Fruit fly (Drosophila melanogaster) whole organism, embryonic: ENCODE measurements around the gene CG8289.

Source experiments
- ATbp ChIP-seq: fragments of 200-800 bp; sonication (Bioruptor generic); optimal IDR thresholded peaks from 2 replicates; lab custom pipeline; 2017; ENCODE audit warnings: missing biosample characterization, mild to moderate bottlenecking, missing genetic modification characterization, missing genetic modification reagents
- CG1024 ChIP-seq: fragments of 200-800 bp; sonication (Bioruptor generic); IDR thresholded peaks from 2 replicates; pipeline ENCODE4 v1.3.6; 2022; ENCODE audit warnings: missing biosample characterization, missing genetic modification characterization
- CG10431 ChIP-seq: fragments of 200-800 bp; sonication (Bioruptor generic); optimal IDR thresholded peaks from 3 replicates; lab custom pipeline; 2018; ENCODE audit warnings: missing biosample characterization, mild to moderate bottlenecking, missing genetic modification characterization
- CG10979 ChIP-seq: fragments of 200-800 bp; sonication (Bioruptor generic); optimal IDR thresholded peaks from 2 replicates; lab custom pipeline; 2018; ENCODE audit warnings: missing biosample characterization, mild to moderate bottlenecking, missing genetic modification characterization, moderate library complexity
- CG11560 ChIP-seq: fragments of 200-800 bp; sonication (Bioruptor generic); IDR thresholded peaks from 3 replicates; pipeline ENCODE4 v1.3.6; 2022; ENCODE audit warnings: missing biosample characterization, missing genetic modification characterization
- CG11696 ChIP-seq: fragments of 200-800 bp; sonication (Bioruptor generic); IDR thresholded peaks from 2 replicates; pipeline ENCODE4 v1.3.6; 2022; ENCODE audit warnings: missing biosample characterization, missing genetic modification characterization
- CG13624 ChIP-seq: fragments of 200-800 bp; sonication (Bioruptor generic); optimal IDR thresholded peaks from 2 replicates; lab custom pipeline; 2016; ENCODE audit warnings: missing biosample characterization, missing genetic modification characterization
- CG14014 ChIP-seq: fragments of 200-800 bp; sonication (Bioruptor generic); IDR thresholded peaks from 2 replicates; pipeline ENCODE4 v1.3.6; 2022; ENCODE audit warnings: missing biosample characterization, missing genetic modification characterization
- CG17612 ChIP-seq: fragments of 200-800 bp; sonication (Bioruptor generic); IDR thresholded peaks from 2 replicates; pipeline ENCODE4 v1.3.6; 2022; ENCODE audit warnings: missing biosample characterization, missing genetic modification characterization
- CG18619 ChIP-seq: fragments of 200-800 bp; sonication (Bioruptor generic); optimal IDR thresholded peaks from 3 replicates; lab custom pipeline; 2017; ENCODE audit warnings: missing biosample characterization, mild to moderate bottlenecking, missing genetic modification characterization
- CG2129 ChIP-seq: fragments of 200-800 bp; sonication (Bioruptor generic); IDR thresholded peaks from 2 replicates; pipeline ENCODE4 v1.3.6; 2022; ENCODE audit warnings: missing biosample characterization, missing genetic modification characterization; ENCODE audit not compliant: partially characterized antibody
- CG4617 ChIP-seq: fragments of 200-800 bp; sonication (Bioruptor generic); optimal IDR thresholded peaks from 3 replicates; lab custom pipeline; 2016; ENCODE audit warnings: missing biosample characterization, missing genetic modification characterization, borderline replicate concordance
- CG6689 ChIP-seq: fragments of 200-800 bp; sonication (Bioruptor generic); IDR thresholded peaks from 2 replicates; pipeline ENCODE4 v1.3.6; 2022; ENCODE audit warnings: missing biosample characterization, missing genetic modification characterization
- CG8281 ChIP-seq: fragments of 200-800 bp; sonication (Bioruptor generic); optimal IDR thresholded peaks from 2 replicates; lab custom pipeline; 2018; ENCODE audit warnings: missing biosample characterization, mild to moderate bottlenecking, missing genetic modification characterization, moderate library complexity
- Doc3 ChIP-seq: fragments of 200-800 bp; sonication (Bioruptor generic); IDR thresholded peaks from 3 replicates; pipeline ENCODE4 v1.3.6; 2022; ENCODE audit warnings: missing biosample characterization, missing genetic modification characterization; ENCODE audit not compliant: partially characterized antibody
- Drgx ChIP-seq: fragments of 200-800 bp; sonication (Bioruptor generic); IDR thresholded peaks from 2 replicates; pipeline ENCODE4 v1.3.6; 2022; ENCODE audit warnings: missing biosample characterization, missing genetic modification characterization
- HHEX ChIP-seq: fragments of 200-800 bp; sonication (Bioruptor generic); optimal IDR thresholded peaks from 3 replicates; lab custom pipeline; 2017; ENCODE audit warnings: missing biosample characterization, mild to moderate bottlenecking, missing genetic modification characterization, missing genetic modification reagents
- HmgZ ChIP-seq: fragments of 200-800 bp; sonication (Bioruptor generic); optimal IDR thresholded peaks from 2 replicates; lab custom pipeline; 2018; ENCODE audit warnings: missing biosample characterization, mild to moderate bottlenecking, missing genetic modification characterization
- MESR4 ChIP-seq: fragments of 200-800 bp; sonication (Bioruptor generic); optimal IDR thresholded peaks from 2 replicates; lab custom pipeline; 2018; ENCODE audit warnings: missing biosample characterization, mild to moderate bottlenecking, missing genetic modification characterization, moderate library complexity
- Meics ChIP-seq: fragments of 200-800 bp; sonication (Bioruptor generic); optimal IDR thresholded peaks from 2 replicates; lab custom pipeline; 2017; ENCODE audit warnings: missing biosample characterization, mild to moderate bottlenecking, missing genetic modification characterization
- Nf-YC ChIP-seq: fragments of 200-800 bp; optimal IDR thresholded peaks from 3 replicates; lab custom pipeline; 2019; ENCODE audit warnings: missing biosample characterization, mild to moderate bottlenecking, missing genetic modification characterization, moderate library complexity
- Poxn ChIP-seq: fragments of 200-800 bp; sonication (Bioruptor generic); IDR thresholded peaks from 2 replicates; pipeline ENCODE4 v1.3.6; 2022; ENCODE audit warnings: missing biosample characterization, missing genetic modification characterization
- Ravus ChIP-seq: fragments of 200-800 bp; sonication (Bioruptor generic); IDR thresholded peaks from 2 replicates; pipeline ENCODE4 v1.3.6; 2022; ENCODE audit warnings: missing biosample characterization, missing genetic modification characterization
- Rfx ChIP-seq: fragments of 200-800 bp; sonication (Bioruptor generic); IDR thresholded peaks from 2 replicates; pipeline ENCODE4 v1.3.6; 2022; ENCODE audit warnings: missing biosample characterization, missing genetic modification characterization
- Stat92E ChIP-seq, 3 experiments: fragments of >200 bp in 2 of 3; fragments of 200-800 bp in 1 of 3; sonication (Bioruptor generic) in 1 of 3; optimal IDR thresholded peaks; 2 replicates each; lab custom pipeline; 2017 to 2019; ENCODE audit warnings: missing biosample characterization in 3 of 3, missing genetic modification characterization in 3 of 3, mild to moderate bottlenecking in 1 of 3, moderate library complexity in 1 of 3
- Xrp1 ChIP-seq: fragments of 200-800 bp; sonication (Bioruptor generic); IDR thresholded peaks from 2 replicates; pipeline ENCODE4 v1.3.6; 2022; ENCODE audit warnings: missing biosample characterization, missing genetic modification characterization
- al ChIP-seq: fragments of 200-800 bp; sonication (Bioruptor generic); IDR thresholded peaks from 2 replicates; pipeline ENCODE4 v1.3.6; 2022; ENCODE audit warnings: missing biosample characterization, missing genetic modification characterization
- bab2 ChIP-seq: fragments of 200-800 bp; sonication (Bioruptor generic); optimal IDR thresholded peaks from 2 replicates; lab custom pipeline; 2016; ENCODE audit warnings: missing biosample characterization, missing genetic modification characterization
- bigmax ChIP-seq: fragments of 200-800 bp; sonication (Bioruptor generic); optimal IDR thresholded peaks from 2 replicates; lab custom pipeline; 2018; ENCODE audit warnings: missing biosample characterization, mild to moderate bottlenecking, missing genetic modification characterization
- br ChIP-seq: fragments of >200 bp; optimal IDR thresholded peaks from 2 replicates; lab custom pipeline; 2017
- cato ChIP-seq: fragments of 200-800 bp; sonication (Bioruptor generic); optimal IDR thresholded peaks from 2 replicates; lab custom pipeline; 2016; ENCODE audit warnings: missing biosample characterization, missing genetic modification characterization, borderline replicate concordance
- crol ChIP-seq: fragments of 200-800 bp; sonication (Bioruptor generic); IDR thresholded peaks from 2 replicates; pipeline ENCODE4 v1.3.6; 2022; ENCODE audit warnings: missing biosample characterization, missing genetic modification characterization
- dmrt99B ChIP-seq: fragments of 200-800 bp; sonication (Bioruptor generic); optimal IDR thresholded peaks from 2 replicates; lab custom pipeline; 2018; ENCODE audit warnings: missing biosample characterization, mild to moderate bottlenecking, missing genetic modification characterization, moderate library complexity
- dysf ChIP-seq: fragments of 200-800 bp; sonication (Bioruptor generic); IDR thresholded peaks from 3 replicates; pipeline ENCODE4 v1.3.6; 2022; ENCODE audit warnings: missing biosample characterization, missing genetic modification characterization
- fu2 ChIP-seq: fragments of 200-800 bp; sonication (Bioruptor generic); optimal IDR thresholded peaks from 2 replicates; lab custom pipeline; 2016; ENCODE audit warnings: missing biosample characterization, missing genetic modification characterization
- gcm ChIP-seq: fragments of 200-800 bp; sonication (Bioruptor generic); optimal IDR thresholded peaks from 2 replicates; lab custom pipeline; 2019; ENCODE audit warnings: missing biosample characterization, mild to moderate bottlenecking, missing genetic modification characterization, moderate library complexity
- jigr1 ChIP-seq: fragments of 200-800 bp; sonication (Bioruptor generic); IDR thresholded peaks from 3 replicates; pipeline ENCODE4 v1.3.6; 2022; ENCODE audit warnings: missing biosample characterization, missing genetic modification characterization
- jing ChIP-seq: fragments of 200-800 bp; sonication (Bioruptor generic); optimal IDR thresholded peaks from 2 replicates; lab custom pipeline; 2018; ENCODE audit warnings: missing biosample characterization, mild to moderate bottlenecking, missing genetic modification characterization
- lola ChIP-seq, 3 experiments: fragments of >200 bp in 2 of 3; fragments of 200-800 bp in 1 of 3; sonication (Bioruptor generic) in 1 of 3; optimal IDR thresholded peaks; 2 replicates each; lab custom pipeline; 2017 to 2019; ENCODE audit warnings: missing biosample characterization in 3 of 3, missing genetic modification characterization in 3 of 3, mild to moderate bottlenecking in 1 of 3, moderate library complexity in 1 of 3
- ro ChIP-seq: fragments of 200-800 bp; sonication (Bioruptor generic); IDR thresholded peaks from 2 replicates; pipeline ENCODE4 v1.3.6; 2022; ENCODE audit warnings: missing biosample characterization, missing genetic modification characterization
- row ChIP-seq: fragments of 200-800 bp; sonication (Bioruptor generic); IDR thresholded peaks from 3 replicates; pipeline ENCODE4 v1.3.6; 2022; ENCODE audit warnings: missing biosample characterization, missing genetic modification characterization
- schlank ChIP-seq: fragments of 200-800 bp; sonication (Bioruptor generic); optimal IDR thresholded peaks from 2 replicates; lab custom pipeline; 2018; ENCODE audit warnings: missing biosample characterization, mild to moderate bottlenecking, missing genetic modification characterization
- sr ChIP-seq: fragments of 200-800 bp; sonication (Bioruptor generic); IDR thresholded peaks from 3 replicates; pipeline ENCODE4 v1.3.6; 2022; ENCODE audit warnings: missing biosample characterization, missing genetic modification characterization
- stc ChIP-seq: fragments of 200-800 bp; sonication (Bioruptor generic); IDR thresholded peaks from 2 replicates; pipeline ENCODE4 v1.3.6; 2022; ENCODE audit warnings: missing biosample characterization, missing genetic modification characterization
- stwl ChIP-seq: fragments of 200-800 bp; sonication (Bioruptor generic); optimal IDR thresholded peaks from 3 replicates; lab custom pipeline; 2018; ENCODE audit warnings: missing biosample characterization, mild to moderate bottlenecking, missing genetic modification characterization, moderate library complexity
- tll ChIP-seq, 2 experiments: fragments of 200-800 bp in 1 of 2; fragments of >200 bp in 1 of 2; sonication (Bioruptor generic) in 1 of 2; optimal IDR thresholded peaks; 2 replicates each; lab custom pipeline; 2017 to 2019; ENCODE audit warnings: missing biosample characterization in 2 of 2, missing genetic modification characterization in 2 of 2, mild to moderate bottlenecking in 1 of 2, moderate library complexity in 1 of 2
- tna ChIP-seq: fragments of 200-800 bp; sonication (Bioruptor generic); IDR thresholded peaks from 2 replicates; pipeline ENCODE4 v1.3.6; 2022; ENCODE audit warnings: missing biosample characterization, missing genetic modification characterization; ENCODE audit not compliant: partially characterized antibody
- trem ChIP-seq: fragments of 200-800 bp; optimal IDR thresholded peaks from 3 replicates; lab custom pipeline; 2019; ENCODE audit warnings: missing biosample characterization, mild to moderate bottlenecking, missing genetic modification characterization, moderate library complexity
- vfl ChIP-seq: fragments of 200-800 bp; sonication (Bioruptor generic); optimal IDR thresholded peaks from 2 replicates; lab custom pipeline; 2016; ENCODE audit warnings: missing biosample characterization, missing genetic modification characterization
- zf30C ChIP-seq: fragments of 200-800 bp; sonication (Bioruptor generic); optimal IDR thresholded peaks from 3 replicates; lab custom pipeline; 2018; ENCODE audit warnings: missing biosample characterization, mild to moderate bottlenecking, missing genetic modification characterization

Gene CG8289

DNA sequence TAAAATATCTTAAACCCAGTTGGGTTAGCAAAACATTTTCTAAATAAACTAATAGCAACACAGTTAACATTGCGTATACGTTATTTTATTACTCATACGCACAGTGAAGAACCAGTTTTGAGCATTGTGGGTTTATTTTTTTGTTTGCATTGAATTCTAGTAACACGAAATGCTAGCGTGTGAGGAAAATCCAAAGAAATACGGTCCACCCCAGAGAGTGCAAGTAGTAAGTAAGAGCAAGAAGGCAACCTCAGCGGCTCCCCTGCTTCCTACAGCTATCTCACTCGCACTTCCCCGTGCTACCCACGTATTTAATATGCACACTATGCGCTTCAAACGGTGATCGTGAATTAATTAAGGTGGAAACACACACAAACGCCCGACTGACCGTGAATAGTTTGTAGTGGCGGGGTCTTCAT lies 10.9 kb downstream of the CG8289 start (continued):
- TF ChIP-seq gcm, result peak; percentile 85
- peak; percentile 79 for TF ChIP-seq ATbp
- TF ChIP-seq row, result peak; percentile 82
- TF ChIP-seq tll (GFP tag; optimal IDR thresholded peaks at IDR 0.05; lab: Kevin White, UChicago), result no peak
- TF ChIP-seq br, result no peak
- TF ChIP-seq lola (GFP tag; optimal IDR thresholded peaks at IDR 0.05; lab: Kevin White, UChicago), result peak in 1 of 3 experiments; percentile 48
- no peak for TF ChIP-seq Stat92E (GFP tag; optimal IDR thresholded peaks at IDR 0.05; lab: Kevin White, UChicago)
- TF ChIP-seq Nf-YC (tag; lab: Kevin White, UChicago), result peak; percentile 85
- TF ChIP-seq sr (GFP tag; lab: Robert Waterston, UW), result peak; percentile 95
- TF ChIP-seq stc (GFP tag; lab: Robert Waterston, UW), result peak; percentile 88
- TF ChIP-seq fu2 (GFP tag; lab: Kevin White, UChicago), result peak; percentile 76
- peak; percentile 69 for TF ChIP-seq al (GFP tag; lab: Robert Waterston, UW)
- TF ChIP-seq Xrp1, result peak; percentile 83
- no peak for TF ChIP-seq CG2129 (GFP tag; lab: Robert Waterston, UW)
- peak; percentile 93 for TF ChIP-seq dmrt99B (tag; lab: Kevin White, UChicago)
- peak; percentile 86 for TF ChIP-seq CG10979 (tag; lab: Kevin White, UChicago)
- no peak for TF ChIP-seq Doc3 (GFP tag; lab: Robert Waterston, UW)
- no peak for TF ChIP-seq bigmax (GFP tag; lab: Kevin White, UChicago)
- TF ChIP-seq tna (GFP tag; lab: Robert Waterston, UW), result no peak
- peak; percentile 63 for TF ChIP-seq trem (tag; lab: Kevin White, UChicago)
- TF ChIP-seq Meics, result peak; percentile 92
- peak; percentile 68 for TF ChIP-seq CG8281 (tag; lab: Kevin White, UChicago)
- peak; percentile 75 for TF ChIP-seq schlank (tag; lab: Kevin White, UChicago)
- peak; percentile 50; the same call in 1 of the 2 replicates for TF ChIP-seq Poxn (GFP tag; lab: Robert Waterston, UW)
- TF ChIP-seq cato (GFP tag; lab: Kevin White, UChicago), result peak; percentile 42
- peak; percentile 75 for TF ChIP-seq vfl (GFP tag; lab: Kevin White, UChicago)
- TF ChIP-seq CG6689 (GFP tag; lab: Robert Waterston, UW), result peak; percentile 83
- TF ChIP-seq Drgx, result peak; percentile 93
- peak; percentile 90 for TF ChIP-seq dysf
- 0 out of 2 replicates have a peak, but pooled peaks have one; percentile 14 for TF ChIP-seq ro (GFP tag; lab: Robert Waterston, UW)
- peak; percentile 75 for TF ChIP-seq jing (GFP tag; lab: Kevin White, UChicago)
- TF ChIP-seq CG11696 (GFP tag; lab: Robert Waterston, UW), result peak; percentile 54; the same call in 1 of the 2 replicates
- peak; percentile 82 for TF ChIP-seq bab2 (GFP tag; lab: Kevin White, UChicago)
- peak; percentile 10 for TF ChIP-seq MESR4 (GFP tag; lab: Kevin White, UChicago)
- TF ChIP-seq HHEX, result peak; percentile 91
- peak; percentile 34; the same call in 2 of the 3 replicates for TF ChIP-seq CG11560 (tag; lab: Robert Waterston, UW)
- TF ChIP-seq CG18619 (GFP tag; lab: Kevin White, UChicago), result peak; percentile 86
- peak; percentile 53 for TF ChIP-seq crol (GFP tag; lab: Robert Waterston, UW)
- TF ChIP-seq jigr1, result no peak
- 0 out of 2 replicates have a peak, but pooled peaks have one; percentile 36 for TF ChIP-seq CG1024 (GFP tag; lab: Robert Waterston, UW)
- TF ChIP-seq CG14014 (GFP tag; lab: Robert Waterston, UW), result peak; percentile 86
- TF ChIP-seq CG17612 (GFP tag; lab: Robert Waterston, UW), result peak; percentile 52
- peak; percentile 29 for TF ChIP-seq CG4617 (GFP tag; lab: Kevin White, UChicago)
- no peak for TF ChIP-seq stwl (tag; lab: Kevin White, UChicago)
- TF ChIP-seq zf30C (GFP tag; lab: Kevin White, UChicago), result no peak
- TF ChIP-seq CG13624, result peak; percentile 80
- TF ChIP-seq HmgZ (tag; lab: Kevin White, UChicago), result peak; percentile 91
- TF ChIP-seq Ravus (GFP tag; lab: Robert Waterston, UW), result peak; percentile 29; the same call in 1 of the 2 replicates
- peak; percentile 87 for TF ChIP-seq Rfx (GFP tag; lab: Robert Waterston, UW)
- TF ChIP-seq CG10431, result peak; percentile 58
